Fruit fly (Drosophila melanogaster) whole organism, embryonic: Measurements from ENCODE around the gene CG9757.
A peak's percentile ranks its signal among the peaks of the same experiment; 100 is the strongest.

ENCODE experiments used
- B-H1 ChIP-seq: fragments of 200-800 bp; sonication (Bioruptor generic); IDR thresholded peaks from 3 replicates; pipeline ENCODE4 v1.3.6; 2022; ENCODE audit warnings: missing biosample characterization, missing genetic modification characterization
- BEAF-32 ChIP-seq: fragments of 200-800 bp; sonication (Bioruptor generic); optimal IDR thresholded peaks from 3 replicates; lab custom pipeline; 2017; ENCODE audit warnings: missing biosample characterization, missing genetic modification characterization, mild to moderate bottlenecking, moderate library complexity, missing genetic modification reagents
- CG10321 ChIP-seq: fragments of 200-800 bp; sonication (Bioruptor generic); IDR thresholded peaks from 2 replicates; pipeline ENCODE4 v1.3.6; 2022; ENCODE audit warnings: missing biosample characterization, missing genetic modification characterization
- CG10431 ChIP-seq: fragments of 200-800 bp; sonication (Bioruptor generic); optimal IDR thresholded peaks from 3 replicates; lab custom pipeline; 2018; ENCODE audit warnings: missing biosample characterization, mild to moderate bottlenecking, missing genetic modification characterization
- CG12299 ChIP-seq: fragments of 200-800 bp; sonication (Bioruptor generic); optimal IDR thresholded peaks from 2 replicates; lab custom pipeline; 2018; ENCODE audit warnings: missing biosample characterization, mild to moderate bottlenecking, missing genetic modification characterization
- CG13287 ChIP-seq: fragments of 200-800 bp; sonication (Bioruptor generic); IDR thresholded peaks from 2 replicates; pipeline ENCODE4 v1.3.6; 2022; ENCODE audit warnings: missing biosample characterization, missing genetic modification characterization; ENCODE audit not compliant: partially characterized antibody
- CG13424 ChIP-seq: fragments of 200-800 bp; sonication (Bioruptor generic); optimal IDR thresholded peaks from 2 replicates; lab custom pipeline; 2019; ENCODE audit warnings: missing biosample characterization, mild to moderate bottlenecking, missing genetic modification characterization, moderate library complexity
- CG15696 ChIP-seq: fragments of 200-800 bp; sonication (Bioruptor generic); optimal IDR thresholded peaks from 2 replicates; lab custom pipeline; 2019; ENCODE audit warnings: missing biosample characterization, mild to moderate bottlenecking, missing genetic modification characterization, moderate library complexity
- CG16863 ChIP-seq: fragments of 200-800 bp; sonication (Bioruptor generic); optimal IDR thresholded peaks from 3 replicates; lab custom pipeline; 2016; ENCODE audit warnings: missing biosample characterization, missing genetic modification characterization
- CG18262 ChIP-seq: fragments of 200-800 bp; optimal IDR thresholded peaks from 3 replicates; lab custom pipeline; 2019; ENCODE audit warnings: missing biosample characterization, mild to moderate bottlenecking, missing genetic modification characterization, moderate library complexity
- CG2116 ChIP-seq: fragments of 200-800 bp; sonication (Bioruptor generic); optimal IDR thresholded peaks from 3 replicates; lab custom pipeline; 2018; ENCODE audit warnings: missing biosample characterization, mild to moderate bottlenecking, missing genetic modification characterization
- CG2120 ChIP-seq: fragments of 200-800 bp; sonication (Bioruptor generic); optimal IDR thresholded peaks from 3 replicates; lab custom pipeline; 2016; ENCODE audit warnings: missing biosample characterization, missing genetic modification characterization
- CG3065 ChIP-seq: fragments of 200-800 bp; sonication (Bioruptor generic); optimal IDR thresholded peaks from 2 replicates; lab custom pipeline; 2016; ENCODE audit warnings: missing biosample characterization, missing genetic modification characterization
- CG4617 ChIP-seq: fragments of 200-800 bp; sonication (Bioruptor generic); optimal IDR thresholded peaks from 3 replicates; lab custom pipeline; 2016; ENCODE audit warnings: missing biosample characterization, missing genetic modification characterization, borderline replicate concordance
- CG4707 ChIP-seq: fragments of 200-800 bp; sonication (Bioruptor generic); optimal IDR thresholded peaks from 2 replicates; lab custom pipeline; 2018; ENCODE audit warnings: missing biosample characterization, mild to moderate bottlenecking, missing genetic modification characterization, moderate library complexity
- CG6654 ChIP-seq: fragments of 200-800 bp; sonication (Bioruptor generic); optimal IDR thresholded peaks from 2 replicates; lab custom pipeline; 2017; ENCODE audit warnings: missing biosample characterization, mild to moderate bottlenecking, missing genetic modification characterization
- CG6791 ChIP-seq: fragments of 200-800 bp; sonication (Bioruptor generic); IDR thresholded peaks from 3 replicates; pipeline ENCODE4 v1.3.6; 2022; ENCODE audit warnings: missing biosample characterization, missing genetic modification characterization; ENCODE audit not compliant: partially characterized antibody
- CG6813 ChIP-seq: fragments of 200-800 bp; sonication (Bioruptor generic); optimal IDR thresholded peaks from 2 replicates; lab custom pipeline; 2017; ENCODE audit warnings: missing biosample characterization, missing genetic modification characterization, mild to moderate bottlenecking, moderate library complexity, missing genetic modification reagents
- CG6854 ChIP-seq: fragments of 200-800 bp; sonication (Bioruptor generic); optimal IDR thresholded peaks from 3 replicates; lab custom pipeline; 2017; ENCODE audit warnings: missing biosample characterization, mild to moderate bottlenecking, missing genetic modification characterization
- CG7357 ChIP-seq: fragments of 200-800 bp; sonication (Bioruptor generic); IDR thresholded peaks from 3 replicates; pipeline ENCODE4 v1.3.6; 2022; ENCODE audit warnings: missing biosample characterization, missing genetic modification characterization
- CG8924 ChIP-seq: fragments of 200-800 bp; optimal IDR thresholded peaks from 3 replicates; lab custom pipeline; 2019; ENCODE audit warnings: missing biosample characterization, mild to moderate bottlenecking, missing genetic modification characterization, moderate library complexity
- CG9437 ChIP-seq: fragments of 200-800 bp; sonication (Bioruptor generic); optimal IDR thresholded peaks from 2 replicates; lab custom pipeline; 2018; ENCODE audit warnings: missing biosample characterization, mild to moderate bottlenecking, missing genetic modification characterization
- Deaf1 ChIP-seq: fragments of 200-800 bp; optimal IDR thresholded peaks from 3 replicates; lab custom pipeline; 2019; ENCODE audit warnings: missing biosample characterization, mild to moderate bottlenecking, missing genetic modification characterization, moderate library complexity
- Dip3 ChIP-seq: fragments of 200-800 bp; sonication (Bioruptor generic); optimal IDR thresholded peaks from 3 replicates; lab custom pipeline; 2016; ENCODE audit warnings: missing biosample characterization, missing genetic modification characterization
- Ets65A ChIP-seq: fragments of 200-800 bp; sonication (Bioruptor generic); peaks from one replicate; lab custom pipeline; 2016; ENCODE audit warnings: missing biosample characterization, missing genetic modification characterization
- Hmr ChIP-seq: fragments of 200-800 bp; sonication (Bioruptor generic); optimal IDR thresholded peaks from 3 replicates; lab custom pipeline; 2017; ENCODE audit warnings: mild to moderate bottlenecking, missing biosample characterization, missing genetic modification reagents, missing genetic modification characterization
- Hsf ChIP-seq: fragments of 200-800 bp; sonication (Bioruptor generic); optimal IDR thresholded peaks from 3 replicates; lab custom pipeline; 2016; ENCODE audit warnings: missing biosample characterization, missing genetic modification characterization
- Mrtf ChIP-seq: fragments of 200-800 bp; sonication (Bioruptor generic); IDR thresholded peaks from 3 replicates; pipeline ENCODE4 v1.3.6; 2022; ENCODE audit warnings: missing biosample characterization, missing genetic modification characterization
- NC2α ChIP-seq: fragments of 200-800 bp; sonication (Bioruptor generic); optimal IDR thresholded peaks from 2 replicates; lab custom pipeline; 2016; ENCODE audit warnings: missing biosample characterization, missing genetic modification characterization
- NK7.1 ChIP-seq: fragments of 200-800 bp; sonication (Bioruptor generic); optimal IDR thresholded peaks from 3 replicates; lab custom pipeline; 2016; ENCODE audit warnings: missing biosample characterization, missing genetic modification characterization
- Neu2 ChIP-seq: fragments of 200-800 bp; sonication (Bioruptor generic); optimal IDR thresholded peaks from 3 replicates; lab custom pipeline; 2016; ENCODE audit warnings: missing biosample characterization, missing genetic modification characterization, borderline replicate concordance
- Nf-YC ChIP-seq: fragments of 200-800 bp; optimal IDR thresholded peaks from 3 replicates; lab custom pipeline; 2019; ENCODE audit warnings: missing biosample characterization, mild to moderate bottlenecking, missing genetic modification characterization, moderate library complexity
- Sox100B ChIP-seq: fragments of 200-800 bp; sonication (Bioruptor generic); optimal IDR thresholded peaks from 3 replicates; lab custom pipeline; 2018; ENCODE audit warnings: missing biosample characterization, mild to moderate bottlenecking, missing genetic modification characterization
- YL-1 ChIP-seq: fragments of 200-800 bp; sonication (Bioruptor generic); optimal IDR thresholded peaks from 3 replicates; lab custom pipeline; 2017; ENCODE audit warnings: missing biosample characterization, mild to moderate bottlenecking, missing genetic modification characterization
- chn ChIP-seq: fragments of 200-800 bp; sonication (Bioruptor generic); optimal IDR thresholded peaks from 2 replicates; lab custom pipeline; 2016; ENCODE audit warnings: missing biosample characterization, missing genetic modification characterization
- danr ChIP-seq: fragments of 200-800 bp; sonication (Bioruptor generic); IDR thresholded peaks from 2 replicates; pipeline ENCODE4 v1.3.6; 2022; ENCODE audit warnings: missing biosample characterization, missing genetic modification characterization
- eve ChIP-seq, 2 experiments: fragments of >200 bp; optimal IDR thresholded peaks; 2 replicates each; lab custom pipeline; 2017; ENCODE audit warnings: missing biosample characterization in 2 of 2, missing genetic modification characterization in 2 of 2
- gro ChIP-seq: fragments of 200-800 bp; sonication (Bioruptor generic); optimal IDR thresholded peaks from 2 replicates; lab custom pipeline; 2016; ENCODE audit warnings: missing biosample characterization, missing genetic modification characterization
- hkb ChIP-seq, 2 experiments: fragments of 200-800 bp in 1 of 2; fragments of >200 bp in 1 of 2; sonication (Bioruptor generic) in 1 of 2; IDR thresholded peaks in 1 of 2; optimal IDR thresholded peaks in 1 of 2; 2 replicates each; pipeline versions ENCODE4 v1.3.6 to Lab custom; 2017 to 2022; ENCODE audit warnings: missing biosample characterization in 1 of 2, missing genetic modification characterization in 1 of 2
- lab ChIP-seq: fragments of 200-800 bp; sonication (Bioruptor generic); optimal IDR thresholded peaks from 3 replicates; lab custom pipeline; 2017; ENCODE audit warnings: missing biosample characterization, missing genetic modification characterization, mild to moderate bottlenecking, moderate library complexity, missing genetic modification reagents
- nerfin-1 ChIP-seq: fragments of 200-800 bp; sonication (Bioruptor generic); optimal IDR thresholded peaks from 3 replicates; lab custom pipeline; 2019; ENCODE audit warnings: missing biosample characterization, mild to moderate bottlenecking, missing genetic modification characterization, moderate library complexity
- onecut ChIP-seq: fragments of 200-800 bp; sonication (Bioruptor generic); IDR thresholded peaks from 2 replicates; pipeline ENCODE4 v1.3.6; 2022; ENCODE audit warnings: missing biosample characterization, missing genetic modification characterization
- pnt ChIP-seq: fragments of 200-800 bp; sonication (Bioruptor generic); optimal IDR thresholded peaks from 3 replicates; lab custom pipeline; 2016; ENCODE audit warnings: missing biosample characterization, missing genetic modification characterization
- scrt ChIP-seq: fragments of 200-800 bp; sonication (Bioruptor generic); optimal IDR thresholded peaks from 2 replicates; lab custom pipeline; 2018; ENCODE audit warnings: missing biosample characterization, mild to moderate bottlenecking, missing genetic modification characterization, moderate library complexity
- seq ChIP-seq: fragments of 200-800 bp; sonication (Bioruptor generic); IDR thresholded peaks from 2 replicates; pipeline ENCODE4 v1.3.6; 2022; ENCODE audit warnings: missing biosample characterization, missing genetic modification characterization
- sob ChIP-seq: fragments of 200-800 bp; sonication (Bioruptor generic); IDR thresholded peaks from 2 replicates; pipeline ENCODE4 v1.3.6; 2022; ENCODE audit warnings: missing biosample characterization, missing genetic modification characterization
- trem ChIP-seq: fragments of 200-800 bp; optimal IDR thresholded peaks from 3 replicates; lab custom pipeline; 2019; ENCODE audit warnings: missing biosample characterization, mild to moderate bottlenecking, missing genetic modification characterization, moderate library complexity
- vvl ChIP-seq: fragments of 200-800 bp; sonication (Bioruptor generic); IDR thresholded peaks from 2 replicates; pipeline ENCODE4 v1.3.6; 2022; ENCODE audit warnings: missing biosample characterization, missing genetic modification characterization
- wek ChIP-seq: fragments of 200-800 bp; sonication (Bioruptor generic); optimal IDR thresholded peaks from 3 replicates; lab custom pipeline; 2018; ENCODE audit warnings: missing biosample characterization, mild to moderate bottlenecking, missing genetic modification characterization, moderate library complexity

CG9757 gene

DNA sequence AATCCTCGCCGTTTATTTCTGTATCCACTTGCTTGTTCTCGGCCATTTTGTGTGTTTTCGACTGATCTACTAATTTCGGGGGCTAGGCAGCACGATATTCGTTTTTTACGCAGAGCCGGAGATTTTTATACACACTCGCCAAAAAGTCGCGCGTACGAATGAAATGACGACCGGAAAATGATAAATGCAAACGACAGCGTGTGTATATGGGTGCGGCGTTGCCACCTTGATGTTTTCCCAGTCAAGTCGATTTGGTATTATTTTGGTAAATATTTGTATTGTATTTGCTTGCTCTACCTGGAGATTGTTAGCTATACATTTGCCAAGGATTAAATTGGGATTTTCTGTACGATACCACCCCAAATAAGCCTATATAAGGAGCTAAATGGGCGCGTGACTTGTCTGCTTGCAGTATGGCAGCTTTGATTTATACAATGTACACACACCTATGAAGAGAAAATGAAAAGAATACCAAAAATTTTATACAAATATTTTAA, 33.7 kb upstream of the CG9757 start, which contains the start of gene sqd (continued):
- peak; percentile 63 for TF ChIP-seq trem
- peak; percentile 7; the same call in 1 of the 2 replicates for TF ChIP-seq CG13287
- peak; percentile 40 for TF ChIP-seq CG13424 (tag; lab: Kevin White, UChicago)
- peak; percentile 17 for TF ChIP-seq Deaf1 (tag; lab: Kevin White, UChicago)
- peak; percentile 40 for TF ChIP-seq Dip3 (GFP tag; lab: Kevin White, UChicago)
- TF ChIP-seq scrt (GFP tag; lab: Kevin White, UChicago), result peak; percentile 54
- peak; percentile 64 for TF ChIP-seq CG6854 (GFP tag; lab: Kevin White, UChicago)
- TF ChIP-seq onecut (GFP tag; lab: Robert Waterston, UW), result 0 out of 2 replicates have a peak, but pooled peaks have one; percentile 14
- peak; percentile 32 for TF ChIP-seq CG15696 (tag; lab: Kevin White, UChicago)
- peak; percentile 18 for TF ChIP-seq NC2α
- peak; percentile 56 for TF ChIP-seq Hmr (GFP tag; lab: Kevin White, UChicago)
- TF ChIP-seq Sox100B, result peak; percentile 32
- 0 out of 2 replicates have a peak, but pooled peaks have one; percentile 16 for TF ChIP-seq CG10321
- peak; percentile 70 for TF ChIP-seq wek (GFP tag; lab: Kevin White, UChicago)
- TF ChIP-seq YL-1 (GFP tag; lab: Kevin White, UChicago), result peak; percentile 74
- TF ChIP-seq Mrtf (GFP tag; lab: Robert Waterston, UW), result no peak
- peak; percentile 49 for TF ChIP-seq gro
- no peak for TF ChIP-seq B-H1
- peak; percentile 37 for TF ChIP-seq CG2120 (GFP tag; lab: Kevin White, UChicago)
- TF ChIP-seq sob (GFP tag; lab: Robert Waterston, UW), result 0 out of 2 replicates have a peak, but pooled peaks have one; percentile 28
- peak; percentile 32 for TF ChIP-seq Hsf
- peak; percentile 73 for TF ChIP-seq lab (GFP tag; lab: Kevin White, UChicago)
- no peak for TF ChIP-seq CG9437
- 0 out of 3 replicates have a peak, but pooled peaks have one; percentile 34 for TF ChIP-seq CG6791 (GFP tag; lab: Robert Waterston, UW)
- TF ChIP-seq vvl (GFP tag; lab: Robert Waterston, UW), result peak; percentile 53
- TF ChIP-seq CG3065 (GFP tag; lab: Kevin White, UChicago), result no peak
- no peak for TF ChIP-seq CG16863 (GFP tag; lab: Kevin White, UChicago)
- peak; percentile 72 for TF ChIP-seq CG4617 (GFP tag; lab: Kevin White, UChicago)
- TF ChIP-seq CG10431 (GFP tag; lab: Kevin White, UChicago), result no peak
- peak; percentile 66 for TF ChIP-seq chn
- TF ChIP-seq pnt (GFP tag; lab: Kevin White, UChicago), result no peak
- TF ChIP-seq CG6654 (GFP tag; lab: Kevin White, UChicago), result peak; percentile 26
- TF ChIP-seq NK7.1, result peak; percentile 5
- TF ChIP-seq BEAF-32 (GFP tag; lab: Kevin White, UChicago), result peak; percentile 55
- TF ChIP-seq hkb (optimal IDR thresholded peaks at IDR 0.05; lab: Kevin White, UChicago), result no peak
- peak; percentile 38; the same call in 1 of the 2 replicates for TF ChIP-seq hkb (GFP tag; IDR thresholded peaks at IDR 0.05; lab: Robert Waterston, UW)
- TF ChIP-seq CG7357, result peak; percentile 75
- peak; percentile 36 for TF ChIP-seq CG8924 (tag; lab: Kevin White, UChicago)
- TF ChIP-seq nerfin-1 (tag; lab: Kevin White, UChicago), result peak; percentile 45
- no peak for TF ChIP-seq danr
- peak in 1 of 2 experiments; percentile 79 for TF ChIP-seq eve (GFP tag; optimal IDR thresholded peaks at IDR 0.05; lab: Kevin White, UChicago)
- no peak for TF ChIP-seq Neu2
- TF ChIP-seq CG6813 (GFP tag; lab: Kevin White, UChicago), result peak; percentile 58
- TF ChIP-seq Ets65A, result peak; percentile 90
- TF ChIP-seq seq (GFP tag; lab: Robert Waterston, UW), result no peak
- TF ChIP-seq CG18262, result no peak
- TF ChIP-seq CG2116 (GFP tag; lab: Kevin White, UChicago), result peak; percentile 68
- TF ChIP-seq CG4707 (GFP tag; lab: Kevin White, UChicago), result peak; percentile 8
- TF ChIP-seq Nf-YC (tag; lab: Kevin White, UChicago), result no peak
- TF ChIP-seq CG12299 (tag; lab: Kevin White, UChicago), result no peak
